Worm (Caenorhabditis elegans) whole organism, young adult: ENCODE results near the gene T21D12.7.

ENCODE experiments used
- B0035.1 ChIP-seq: sonication (generic microtip); optimal IDR thresholded peaks from 2 replicates; lab custom pipeline; 2016; ENCODE audit warnings: missing genetic modification characterization, mild to moderate bottlenecking, missing compliant biosample characterization, missing genotype, missing genetic modification reagents
- B0336.3 ChIP-seq: fragments of 200-800 bp; sonication (Bioruptor generic); IDR thresholded peaks from 2 replicates; pipeline ENCODE4 v1.3.6; 2022; ENCODE audit warnings: missing genetic modification characterization, missing compliant biosample characterization
- F57A8.1 ChIP-seq: fragments of 200-800 bp; sonication (Bioruptor generic); optimal IDR thresholded peaks from 2 replicates; lab custom pipeline; 2018; ENCODE audit warnings: mild to moderate bottlenecking, missing genetic modification characterization, moderate library complexity, missing compliant biosample characterization
- K11D2.4 ChIP-seq: fragments of 200-800 bp; sonication (Bioruptor generic); IDR thresholded peaks from 2 replicates; pipeline ENCODE4 v1.3.6; 2022; ENCODE audit warnings: missing genetic modification reagents, missing genetic modification characterization, missing compliant biosample characterization
- Y53F4B.3 ChIP-seq: fragments of 200-800 bp; sonication (Bioruptor generic); IDR thresholded peaks from 2 replicates; pipeline ENCODE4 v1.3.6; 2022; ENCODE audit warnings: missing genetic modification reagents, missing genetic modification characterization, missing compliant biosample characterization
- Y67H2A.10 ChIP-seq: fragments of 200-800 bp; sonication (Bioruptor generic); conservative IDR thresholded peaks from 2 replicates; pipeline ENCODE4 v1.3.6; 2022; ENCODE audit warnings: missing genetic modification reagents, missing genetic modification characterization, missing compliant biosample characterization
- Y95B8A.8 ChIP-seq: fragments of 200-800 bp; sonication (Bioruptor generic); IDR thresholded peaks from 2 replicates; pipeline ENCODE4 v1.3.6; 2022; ENCODE audit warnings: missing genetic modification reagents, missing genetic modification characterization, missing compliant biosample characterization
- aptf-2 ChIP-seq: fragments of 200-800 bp; sonication (Bioruptor generic); conservative IDR thresholded peaks from 2 replicates; pipeline ENCODE4 v1.3.6; 2022; ENCODE audit warnings: missing genetic modification reagents, missing genetic modification characterization, missing compliant biosample characterization
- atf-7 ChIP-seq: sonication (generic microtip); optimal IDR thresholded peaks from 2 replicates; lab custom pipeline; 2017; ENCODE audit warnings: mild to moderate bottlenecking, missing genetic modification characterization, missing compliant biosample characterization
- attf-5 ChIP-seq: fragments of 200-800 bp; sonication (Bioruptor generic); optimal IDR thresholded peaks from 2 replicates; lab custom pipeline; 2018; ENCODE audit warnings: mild to moderate bottlenecking, missing genetic modification characterization, missing compliant biosample characterization
- bed-1 ChIP-seq: fragments of 200-800 bp; sonication (Bioruptor generic); IDR thresholded peaks from 2 replicates; pipeline ENCODE4 v1.3.6; 2022; ENCODE audit warnings: missing genetic modification reagents, missing genetic modification characterization, missing compliant biosample characterization
- ccch-3 ChIP-seq: fragments of 200-800 bp; sonication (Bioruptor generic); optimal IDR thresholded peaks from 2 replicates; lab custom pipeline; 2018; ENCODE audit warnings: mild to moderate bottlenecking, missing genetic modification characterization, missing compliant biosample characterization
- cebp-1 ChIP-seq, 2 experiments: fragments of 200-800 bp in 1 of 2; sonication (Bioruptor generic) in 1 of 2; sonication (generic microtip) in 1 of 2; IDR thresholded peaks in 1 of 2; optimal IDR thresholded peaks in 1 of 2; 2 replicates each; pipeline versions ENCODE4 v1.3.6 to Lab custom; 2017 to 2022; ENCODE audit warnings: missing compliant biosample characterization in 2 of 2, missing genetic modification characterization in 2 of 2, mild to moderate bottlenecking in 1 of 2, missing genetic modification reagents in 1 of 2, moderate library complexity in 1 of 2
- ceh-100 ChIP-seq: fragments of 200-800 bp; sonication (Bioruptor generic); IDR thresholded peaks from 2 replicates; pipeline ENCODE4 v1.3.6; 2022; ENCODE audit warnings: missing genetic modification reagents, missing genetic modification characterization, missing compliant biosample characterization
- ceh-27 ChIP-seq: fragments of 200-800 bp; sonication (Bioruptor generic); optimal IDR thresholded peaks from 2 replicates; lab custom pipeline; 2018; ENCODE audit warnings: mild to moderate bottlenecking, missing genetic modification characterization, moderate library complexity, missing compliant biosample characterization
- ceh-79 ChIP-seq: sonication (generic microtip); optimal IDR thresholded peaks from 2 replicates; lab custom pipeline; 2017; ENCODE audit warnings: mild to moderate bottlenecking, missing genetic modification characterization, missing compliant biosample characterization
- dpff-1 ChIP-seq: sonication (generic microtip); optimal IDR thresholded peaks from 2 replicates; lab custom pipeline; 2017; ENCODE audit warnings: mild to moderate bottlenecking, missing genetic modification characterization, missing compliant biosample characterization
- him-1 ChIP-seq: sonication (generic microtip); optimal IDR thresholded peaks from 2 replicates; lab custom pipeline; 2016; ENCODE audit warnings: missing genotype, missing genetic modification reagents, missing genetic modification characterization, missing compliant biosample characterization
- hmg-1.2 ChIP-seq: fragments of 200-800 bp; sonication (Bioruptor generic); IDR thresholded peaks from 2 replicates; pipeline ENCODE4 v1.3.6; 2022; ENCODE audit warnings: missing genetic modification reagents, missing genetic modification characterization, missing compliant biosample characterization
- hmg-20 ChIP-seq: fragments of 200-800 bp; sonication (Bioruptor generic); IDR thresholded peaks from 2 replicates; pipeline ENCODE4 v1.3.6; 2022; ENCODE audit warnings: missing genetic modification reagents, missing genetic modification characterization, missing compliant biosample characterization
- hsf-1 ChIP-seq: fragments of 200-800 bp; sonication (Bioruptor generic); IDR thresholded peaks from 2 replicates; pipeline ENCODE4 v1.3.6; 2022; ENCODE audit warnings: missing genetic modification reagents, missing genetic modification characterization, missing compliant biosample characterization
- lag-1 ChIP-seq: fragments of 200-800 bp; sonication (Bioruptor generic); IDR thresholded peaks from 2 replicates; pipeline ENCODE4 v1.3.6; 2022; ENCODE audit warnings: missing genetic modification reagents, missing genetic modification characterization, missing compliant biosample characterization
- let-607 ChIP-seq, 2 experiments: fragments of 200-800 bp in 1 of 2; sonication (Bioruptor generic) in 1 of 2; sonication (generic microtip) in 1 of 2; optimal IDR thresholded peaks; 2 replicates each; lab custom pipeline; 2016 to 2018; ENCODE audit warnings: mild to moderate bottlenecking in 2 of 2, missing compliant biosample characterization in 2 of 2, missing genetic modification characterization in 2 of 2, moderate library complexity in 2 of 2, missing genotype in 1 of 2
- lin-26 ChIP-seq: fragments of 200-800 bp; sonication (Bioruptor generic); IDR thresholded peaks from 2 replicates; pipeline ENCODE4 v1.3.6; 2022; ENCODE audit warnings: missing genetic modification reagents, missing genetic modification characterization, missing compliant biosample characterization
- lin-40 ChIP-seq: sonication (generic microtip); optimal IDR thresholded peaks from 2 replicates; lab custom pipeline; 2016; ENCODE audit warnings: missing genetic modification characterization, mild to moderate bottlenecking, missing compliant biosample characterization, missing genotype, missing genetic modification reagents
- lin-54 ChIP-seq: fragments of 200-800 bp; sonication (Bioruptor generic); optimal IDR thresholded peaks from 2 replicates; lab custom pipeline; 2018; ENCODE audit warnings: mild to moderate bottlenecking, missing genetic modification characterization, missing compliant biosample characterization
- nhr-27 ChIP-seq: fragments of 200-800 bp; sonication (Bioruptor generic); optimal IDR thresholded peaks from 2 replicates; lab custom pipeline; 2018; ENCODE audit warnings: mild to moderate bottlenecking, missing genetic modification characterization, moderate library complexity, missing compliant biosample characterization
- nhr-80 ChIP-seq: sonication (generic microtip); optimal IDR thresholded peaks from 2 replicates; lab custom pipeline; 2016; ENCODE audit warnings: missing genetic modification characterization, missing compliant biosample characterization
- rcor-1 ChIP-seq: fragments of 200-800 bp; sonication (Bioruptor generic); IDR thresholded peaks from 2 replicates; pipeline ENCODE4 v1.3.6; 2022; ENCODE audit warnings: missing genetic modification reagents, missing genetic modification characterization, missing compliant biosample characterization
- sea-2 ChIP-seq: fragments of 200-800 bp; sonication (Bioruptor generic); IDR thresholded peaks from 2 replicates; pipeline ENCODE4 v1.3.6; 2022; ENCODE audit warnings: missing genetic modification characterization, missing compliant biosample characterization
- snpc-3.4 ChIP-seq: sonication (generic microtip); optimal IDR thresholded peaks from 2 replicates; lab custom pipeline; 2017; ENCODE audit warnings: missing genetic modification characterization, mild to moderate bottlenecking, missing compliant biosample characterization, antibody characterized with exemption, moderate library complexity, missing genotype, missing genetic modification reagents
- snpc-4 ChIP-seq, 5 experiments: fragments of 150-350 bp in 1 of 5; sonication (generic microtip) in 4 of 5; optimal IDR thresholded peaks; 2 replicates each; lab custom pipeline; 2014 to 2018; ENCODE audit warnings: missing genetic modification characterization in 5 of 5, missing biosample characterization in 3 of 5, antibody characterized with exemption in 2 of 5, mild to moderate bottlenecking in 2 of 5, missing compliant biosample characterization in 2 of 5, missing genotype in 2 of 5, moderate library complexity in 2 of 5, missing genetic modification reagents in 1 of 5
- tbp1 ChIP-seq: fragments of 200-800 bp; sonication (Bioruptor generic); optimal IDR thresholded peaks from 2 replicates; lab custom pipeline; 2018; ENCODE audit warnings: mild to moderate bottlenecking, missing genetic modification characterization, missing compliant biosample characterization
- tbx-9 ChIP-seq: sonication (generic microtip); optimal IDR thresholded peaks from 2 replicates; lab custom pipeline; 2016; ENCODE audit warnings: borderline replicate concordance, missing genetic modification characterization, inconsistent platforms, missing compliant biosample characterization
- unc-130 ChIP-seq: sonication (generic microtip); optimal IDR thresholded peaks from 2 replicates; lab custom pipeline; 2016; ENCODE audit warnings: missing genetic modification reagents, missing genetic modification characterization, missing compliant biosample characterization
- ztf-22 ChIP-seq: fragments of 200-800 bp; sonication (Bioruptor generic); optimal IDR thresholded peaks from 2 replicates; lab custom pipeline; 2018; ENCODE audit warnings: mild to moderate bottlenecking, missing genetic modification characterization, moderate library complexity, missing compliant biosample characterization
- ztf-6 ChIP-seq: fragments of 200-800 bp; sonication (Bioruptor generic); IDR thresholded peaks from 2 replicates; pipeline ENCODE4 v1.3.6; 2022; ENCODE audit warnings: missing genetic modification reagents, missing genetic modification characterization, missing compliant biosample characterization

The T21D12.7 gene

ce11 chrIV:278284-278683 is 13.0 kb downstream of the T21D12.7 start:
- TF ChIP-seq K11D2.4 (GFP tag; lab: Robert Waterston, UW), result no peak
- TF ChIP-seq B0336.3 (GFP tag; lab: Robert Waterston, UW), result no peak
- no peak for TF ChIP-seq sea-2
- no peak for TF ChIP-seq bed-1
- TF ChIP-seq F57A8.1 (GFP tag; lab: Kevin White, UChicago), result no peak
- no peak for TF ChIP-seq snpc-3.4 (tag; lab: Kevin White, UChicago)
- no peak for TF ChIP-seq Y95B8A.8 (GFP tag; lab: Robert Waterston, UW)
- TF ChIP-seq nhr-27 (tag; lab: Kevin White, UChicago), result no peak
- no peak for TF ChIP-seq aptf-2 (GFP tag; lab: Robert Waterston, UW)
- TF ChIP-seq ceh-27 (GFP tag; lab: Kevin White, UChicago), result no peak
- TF ChIP-seq him-1 (tag; lab: Kevin White, UChicago), result no peak
- no peak for TF ChIP-seq attf-5 (GFP tag; lab: Kevin White, UChicago)
- TF ChIP-seq hmg-20 (GFP tag; lab: Robert Waterston, UW), result no peak
- TF ChIP-seq ccch-3 (GFP tag; lab: Kevin White, UChicago), result no peak
- no peak for TF ChIP-seq hmg-1.2
- no peak for TF ChIP-seq dpff-1

- TF ChIP-seq Y53F4B.3 (no peak), nhr-80 (tag; lab: Kevin White, UChicago) (peak; percentile 15)
- TF ChIP-seq, all 124 proteins: peak for 1
These were observed 16.1 kb downstream of the T21D12.7 start for ce11 chrIV:275146-275545.

DNA sequence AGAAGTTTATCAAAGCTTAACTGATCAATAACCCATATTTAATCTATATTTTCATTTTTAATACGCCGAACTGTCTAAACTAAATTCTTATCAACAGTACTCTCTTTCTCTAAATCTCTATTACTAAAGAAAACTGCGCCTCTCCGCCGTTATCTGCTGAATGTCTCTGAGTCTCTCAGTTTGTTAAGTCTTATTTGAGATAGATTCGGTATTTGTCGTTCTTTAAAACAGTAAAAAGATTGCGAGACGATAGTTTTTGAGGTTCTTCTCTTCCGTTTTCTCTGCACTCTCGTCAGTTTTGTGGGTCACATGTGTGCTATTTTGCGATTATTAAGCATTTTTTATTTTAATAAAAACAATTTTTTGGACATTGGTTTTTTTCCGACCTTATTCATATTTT is 17.1 kb downstream of the T21D12.7 start, which contains the start of gene sma-10:
Gene sma-10, plus strand, starts transcription at position 236 of the 400 bp plus-strand sequence.
- TF ChIP-seq tbp1 (GFP tag; lab: Kevin White, UChicago) (peak; percentile 44), lin-54 (GFP tag; lab: Kevin White, UChicago) (peak; percentile 11), atf-7 (tag; lab: Kevin White, UChicago) (peak; percentile 65), tbx-9 (no peak), lin-40 (peak; percentile 55), cebp-1 (GFP tag; IDR thresholded peaks at IDR 0.05; lab: Robert Waterston, UW) (no peak), cebp-1 (tag; optimal IDR thresholded peaks at IDR 0.05; lab: Kevin White, UChicago) (no peak), ceh-79 (tag; lab: Kevin White, UChicago) (no peak), rcor-1 (no peak), aptf-2 (GFP tag; lab: Robert Waterston, UW) (no peak), B0035.1 (tag; lab: Kevin White, UChicago) (no peak), ztf-22 (peak; percentile 22), hmg-1.2 (peak; percentile 40; the same call in 1 of the 2 replicates), ztf-6 (no peak), unc-130 (GFP tag; lab: Kevin White, UChicago) (no peak), let-607 (tag; optimal IDR thresholded peaks at IDR 0.05; lab: Kevin White, UChicago) (peak in 1 of 2 experiments; percentile 24), ceh-100 (GFP tag; lab: Robert Waterston, UW) (no peak), nhr-80 (tag; lab: Kevin White, UChicago) (peak; percentile 95), hsf-1 (GFP tag; lab: Robert Waterston, UW) (no peak), lag-1 (no peak), snpc-4 (GFP tag; optimal IDR thresholded peaks at IDR 0.05; lab: Kevin White, UChicago) (no peak), snpc-4 (tag; optimal IDR thresholded peaks at IDR 0.05; lab: Kevin White, UChicago) (peak in 1 of 4 experiments; percentile 11), Y67H2A.10 (GFP tag; lab: Robert Waterston, UW) (no peak), attf-5 (GFP tag; lab: Kevin White, UChicago) (peak; percentile 65), lin-26 (no peak)
- TF ChIP-seq, all 124 proteins: peak for 10
